Worm (Caenorhabditis elegans) whole organism, early embryonic: ENCODE results near the gene H03E18.2.

Experiments used
- B0310.2 ChIP-seq: sonication (generic microtip); optimal IDR thresholded peaks from 2 replicates; lab custom pipeline; 2016; ENCODE audit warnings: mild to moderate bottlenecking, missing genetic modification characterization, missing compliant biosample characterization
- F13C5.2 ChIP-seq: sonication (generic microtip); optimal IDR thresholded peaks from 2 replicates; lab custom pipeline; 2017; ENCODE audit warnings: mild to moderate bottlenecking, missing genetic modification characterization, inconsistent platforms, missing compliant biosample characterization
- aly-1 ChIP-seq: sonication (generic microtip); optimal IDR thresholded peaks from 2 replicates; lab custom pipeline; 2016; ENCODE audit warnings: missing genetic modification characterization, missing compliant biosample characterization
- ama-1 ChIP-seq: fragments of 150-350 bp; optimal IDR thresholded peaks from 2 replicates; lab custom pipeline; 2014
- ets-7 ChIP-seq: sonication (generic microtip); optimal IDR thresholded peaks from 2 replicates; lab custom pipeline; 2016; ENCODE audit warnings: missing genotype, missing genetic modification characterization, missing compliant biosample characterization
- flt-1 ChIP-seq: fragments of 200-800 bp; sonication (Bioruptor generic); IDR thresholded peaks from 2 replicates; pipeline ENCODE4 v1.3.6; 2022; ENCODE audit warnings: missing genetic modification characterization, missing compliant biosample characterization
- hmg-4 ChIP-seq: fragments of 200-800 bp; sonication (Bioruptor generic); optimal IDR thresholded peaks from 2 replicates; lab custom pipeline; 2018; ENCODE audit warnings: mild to moderate bottlenecking, missing genetic modification characterization, missing compliant biosample characterization
- hnd-1 ChIP-seq: sonication (generic microtip); optimal IDR thresholded peaks from 2 replicates; lab custom pipeline; 2016; ENCODE audit warnings: missing genetic modification characterization, missing compliant biosample characterization
- scrt-1 ChIP-seq: fragments of 200-800 bp; sonication (Bioruptor generic); IDR thresholded peaks from 2 replicates; pipeline ENCODE4 v1.3.6; 2022; ENCODE audit warnings: missing genetic modification characterization, missing compliant biosample characterization
- sea-1 ChIP-seq: fragments of 200-800 bp; sonication (Bioruptor generic); conservative IDR thresholded peaks from 2 replicates; pipeline ENCODE4 v1.3.6; 2022; ENCODE audit warnings: missing genetic modification characterization, missing compliant biosample characterization
- tbx-11 ChIP-seq: fragments of 200-800 bp; sonication (Bioruptor generic); IDR thresholded peaks from 2 replicates; pipeline ENCODE4 v1.3.6; 2022; ENCODE audit warnings: missing genetic modification characterization, missing compliant biosample characterization
- tbx-37 ChIP-seq: fragments of 200-800 bp; sonication (Bioruptor generic); conservative IDR thresholded peaks from 2 replicates; pipeline ENCODE4 v1.3.6; 2022; ENCODE audit warnings: missing genetic modification reagents, missing genetic modification characterization, missing compliant biosample characterization
- tra-4 ChIP-seq: sonication (generic microtip); optimal IDR thresholded peaks from 2 replicates; lab custom pipeline; 2017; ENCODE audit warnings: missing genetic modification characterization, missing compliant biosample characterization

ce11 chrX:8489415-8489814 is 30.9 kb downstream of the H03E18.2 start:
- TF ChIP-seq hmg-4 (GFP tag; lab: Kevin White, UChicago) (no peak), ama-1 (lab: Kevin White, UChicago) (no peak), tbx-37 (GFP tag; lab: Robert Waterston, UW) (no peak), sea-1 (no peak), aly-1 (tag; lab: Kevin White, UChicago) (no peak), B0310.2 (tag; lab: Kevin White, UChicago) (no peak), tra-4 (tag; lab: Kevin White, UChicago) (no peak), tbx-11 (GFP tag; lab: Robert Waterston, UW) (no peak), scrt-1 (GFP tag; lab: Robert Waterston, UW) (no peak), F13C5.2 (tag; lab: Kevin White, UChicago) (no peak), ets-7 (tag; lab: Kevin White, UChicago) (no peak), hnd-1 (tag; lab: Kevin White, UChicago) (no peak), flt-1 (GFP tag; lab: Robert Waterston, UW) (no peak)
